Worm (Caenorhabditis elegans) whole organism, midembryonic: ENCODE measurements around the gene efl-3.

Experiments used
- T22C8.4 ChIP-seq: fragments of 200-800 bp; sonication (Bioruptor generic); IDR thresholded peaks from 2 replicates; pipeline ENCODE4 v1.3.6; 2022; ENCODE audit warnings: missing genetic modification characterization, missing compliant biosample characterization
- cog-1 ChIP-seq: sonication (generic microtip); optimal IDR thresholded peaks from 2 replicates; lab custom pipeline; 2016; ENCODE audit warnings: missing genetic modification characterization, missing compliant biosample characterization
- flt-1 ChIP-seq: fragments of 200-800 bp; sonication (Bioruptor generic); IDR thresholded peaks from 2 replicates; pipeline ENCODE4 v1.3.6; 2022; ENCODE audit warnings: missing genetic modification characterization, missing compliant biosample characterization
- klf-2 ChIP-seq: fragments of 200-800 bp; sonication (Bioruptor generic); conservative IDR thresholded peaks from 2 replicates; pipeline ENCODE4 v1.3.6; 2022; ENCODE audit warnings: missing genetic modification reagents, missing genetic modification characterization, missing compliant biosample characterization
- med-1 ChIP-seq: sonication (generic microtip); optimal IDR thresholded peaks from 2 replicates; lab custom pipeline; 2017; ENCODE audit warnings: missing genetic modification characterization, mild to moderate bottlenecking, missing compliant biosample characterization, antibody characterized with exemption, missing genetic modification reagents; ENCODE audit not compliant: insufficient read depth
- ref-1 ChIP-seq: fragments of 200-800 bp; sonication (Bioruptor generic); conservative IDR thresholded peaks from 2 replicates; pipeline ENCODE4 v1.3.6; 2022; ENCODE audit warnings: missing genetic modification reagents, missing genetic modification characterization, missing compliant biosample characterization
- tab-1 ChIP-seq: fragments of 200-800 bp; sonication (Bioruptor generic); IDR thresholded peaks from 2 replicates; pipeline ENCODE4 v1.3.6; 2022; ENCODE audit warnings: missing genetic modification characterization, missing compliant biosample characterization
- ztf-23 ChIP-seq: fragments of 200-800 bp; sonication (Bioruptor generic); IDR thresholded peaks from 2 replicates; pipeline ENCODE4 v1.3.6; 2022; ENCODE audit warnings: missing genetic modification reagents, missing genetic modification characterization, missing compliant biosample characterization
- ztf-29 ChIP-seq: fragments of 200-800 bp; sonication (Bioruptor generic); IDR thresholded peaks from 2 replicates; pipeline ENCODE4 v1.3.6; 2022; ENCODE audit warnings: missing genetic modification reagents, missing genetic modification characterization, missing compliant biosample characterization

Gene efl-3

ce11 chrII:8442717-8443223 is 30.3 kb downstream of the efl-3 start, which contains the start of gene eif-3.G:
Gene eif-3.G (plus strand): TSS chrII:8442767.
- TF ChIP-seq T22C8.4 (GFP tag; lab: Robert Waterston, UW), result no peak
- no peak for TF ChIP-seq tab-1 (GFP tag; lab: Robert Waterston, UW)
- TF ChIP-seq ztf-29 (GFP tag; lab: Robert Waterston, UW), result no peak
- TF ChIP-seq cog-1 (tag; lab: Kevin White, UChicago), result no peak
- TF ChIP-seq ref-1 (GFP tag; lab: Robert Waterston, UW), result no peak
- TF ChIP-seq klf-2 (GFP tag; lab: Robert Waterston, UW), result no peak
- TF ChIP-seq flt-1, result no peak
- no peak for TF ChIP-seq ztf-23
- no peak for TF ChIP-seq med-1 (GFP tag; lab: Kevin White, UChicago)

- TF ChIP-seq klf-2 (GFP tag; lab: Robert Waterston, UW) (no peak), T22C8.4 (GFP tag; lab: Robert Waterston, UW) (no peak), med-1 (GFP tag; lab: Kevin White, UChicago) (no peak), flt-1 (no peak), cog-1 (tag; lab: Kevin White, UChicago) (no peak), ztf-23 (no peak), tab-1 (GFP tag; lab: Robert Waterston, UW) (no peak), ztf-29 (GFP tag; lab: Robert Waterston, UW) (no peak), ref-1 (GFP tag; lab: Robert Waterston, UW) (no peak)
These were observed 31.5 kb downstream of the efl-3 start, which contains the start of gene evl-20 for ce11 chrII:8444007-8444406. Gene evl-20 (plus strand): TSS chrII:8444307.

- TF ChIP-seq ref-1 (GFP tag; lab: Robert Waterston, UW) (no peak), klf-2 (GFP tag; lab: Robert Waterston, UW) (no peak), med-1 (GFP tag; lab: Kevin White, UChicago) (no peak), ztf-23 (no peak), T22C8.4 (GFP tag; lab: Robert Waterston, UW) (no peak), ztf-29 (GFP tag; lab: Robert Waterston, UW) (no peak), tab-1 (GFP tag; lab: Robert Waterston, UW) (no peak), cog-1 (tag; lab: Kevin White, UChicago) (no peak), flt-1 (no peak)
These were observed 34.3 kb downstream of the efl-3 start, which contains the start of gene cut-3 for ce11 chrII:8446731-8447130. Gene cut-3 (minus strand): TSS chrII:8446831.

- TF ChIP-seq tab-1 (GFP tag; lab: Robert Waterston, UW) (no peak), klf-2 (GFP tag; lab: Robert Waterston, UW) (no peak), ztf-23 (no peak), ztf-29 (GFP tag; lab: Robert Waterston, UW) (no peak), ref-1 (GFP tag; lab: Robert Waterston, UW) (no peak), med-1 (GFP tag; lab: Kevin White, UChicago) (no peak), T22C8.4 (GFP tag; lab: Robert Waterston, UW) (no peak), cog-1 (tag; lab: Kevin White, UChicago) (no peak), flt-1 (no peak)
These were observed 37.2 kb downstream of the efl-3 start, which contains the start of gene F22B5.4 for ce11 chrII:8449660-8450118. Gene F22B5.4 (plus strand): TSS chrII:8449710.

- TF ChIP-seq flt-1 (no peak), tab-1 (GFP tag; lab: Robert Waterston, UW) (no peak), med-1 (GFP tag; lab: Kevin White, UChicago) (no peak)
These were observed 38.3 kb downstream of the efl-3 start for ce11 chrII:8450750-8451149.

- TF ChIP-seq ztf-23 (no peak), cog-1 (tag; lab: Kevin White, UChicago) (no peak), klf-2 (GFP tag; lab: Robert Waterston, UW) (no peak), tab-1 (GFP tag; lab: Robert Waterston, UW) (no peak), T22C8.4 (GFP tag; lab: Robert Waterston, UW) (no peak), med-1 (GFP tag; lab: Kevin White, UChicago) (no peak), flt-1 (no peak), ztf-29 (GFP tag; lab: Robert Waterston, UW) (no peak), ref-1 (GFP tag; lab: Robert Waterston, UW) (no peak)
These were observed 39.0 kb downstream of the efl-3 start for ce11 chrII:8451425-8451824.

- TF ChIP-seq ztf-23 (no peak), tab-1 (GFP tag; lab: Robert Waterston, UW) (no peak), ztf-29 (GFP tag; lab: Robert Waterston, UW) (no peak), ref-1 (GFP tag; lab: Robert Waterston, UW) (no peak), med-1 (GFP tag; lab: Kevin White, UChicago) (no peak), klf-2 (GFP tag; lab: Robert Waterston, UW) (no peak), T22C8.4 (GFP tag; lab: Robert Waterston, UW) (no peak), cog-1 (tag; lab: Kevin White, UChicago) (no peak), flt-1 (no peak)
These were observed 42.0 kb downstream of the efl-3 start, which contains the start of gene F22B5.5 for ce11 chrII:8454513-8454912. Gene F22B5.5 (minus strand): TSS chrII:8454613.

- TF ChIP-seq tab-1 (GFP tag; lab: Robert Waterston, UW), result no peak
- no peak for TF ChIP-seq med-1 (GFP tag; lab: Kevin White, UChicago)
- TF ChIP-seq flt-1, result no peak
- TF ChIP-seq ztf-29 (GFP tag; lab: Robert Waterston, UW), result no peak
- TF ChIP-seq cog-1 (tag; lab: Kevin White, UChicago), result no peak
- TF ChIP-seq ztf-23, result no peak
- no peak for TF ChIP-seq T22C8.4 (GFP tag; lab: Robert Waterston, UW)
- no peak for TF ChIP-seq klf-2 (GFP tag; lab: Robert Waterston, UW)
- TF ChIP-seq ref-1 (GFP tag; lab: Robert Waterston, UW), result no peak
These were observed 43.6 kb downstream of the efl-3 start, which contains the start of gene F22B5.6 for ce11 chrII:8456094-8456493. Gene F22B5.6 (minus strand): TSS chrII:8456194.
